Worm (Caenorhabditis elegans): ENCODE data around the gene rpn-6.1.

Gene rpn-6.1

DNA sequence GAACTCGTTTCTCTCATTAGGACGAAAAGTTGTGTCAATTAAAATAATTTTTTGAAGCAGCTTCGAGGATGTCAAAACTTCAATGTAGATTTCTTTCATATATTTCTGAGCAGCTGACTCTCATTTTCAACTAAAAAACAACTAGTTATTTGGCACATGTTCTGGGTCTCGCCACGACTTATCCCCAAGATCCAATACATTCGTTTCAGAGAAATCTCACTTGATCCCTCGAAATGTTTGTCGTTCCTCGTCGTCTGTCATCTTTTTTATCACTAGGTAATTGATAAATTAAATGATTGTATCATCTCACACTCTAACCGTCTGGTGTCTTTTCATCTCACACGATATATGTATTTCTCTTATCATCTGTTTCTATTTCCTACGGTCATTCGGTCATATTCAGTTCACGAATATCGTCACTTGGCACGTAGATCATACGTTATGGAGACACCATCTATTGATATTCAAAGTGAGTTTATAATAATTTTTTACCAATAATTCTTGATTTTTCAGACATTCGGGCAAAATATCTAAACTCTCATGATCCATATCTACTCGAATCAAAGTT is at the start of gene rpn-6.1, which contains the start of gene F57B9.1:
TSS of gene rpn-6.1 (minus strand) at position 65 of the 568 bp plus-strand sequence.
TSS of gene F57B9.1 (plus strand) at position 154 of the 568 bp plus-strand sequence.
- peak; percentile 55 for TF ChIP-seq egl-5 (tag; optimal IDR thresholded peaks at IDR 0.05)
- no peak for TF ChIP-seq aly-2 (tag; optimal IDR thresholded peaks at IDR 0.05)
- TF ChIP-seq pqm-1 (tag; optimal IDR thresholded peaks at IDR 0.05): peak; percentile 13
- peak; percentile 21 for TF ChIP-seq nfya-1 (tag; optimal IDR thresholded peaks at IDR 0.05; ENCODE audit: insufficient read depth)
- peak; percentile 59 for TF ChIP-seq elt-2 (tag; optimal IDR thresholded peaks at IDR 0.05)
- TF ChIP-seq R02D3.7 (tag; optimal IDR thresholded peaks at IDR 0.05): no peak
- no peak for TF ChIP-seq nhr-76 (tag; optimal IDR thresholded peaks at IDR 0.05)
- TF ChIP-seq ceh-16 (tag; optimal IDR thresholded peaks at IDR 0.05): no peak
- no peak for TF ChIP-seq ceh-82 (tag; optimal IDR thresholded peaks at IDR 0.05)

DNA sequence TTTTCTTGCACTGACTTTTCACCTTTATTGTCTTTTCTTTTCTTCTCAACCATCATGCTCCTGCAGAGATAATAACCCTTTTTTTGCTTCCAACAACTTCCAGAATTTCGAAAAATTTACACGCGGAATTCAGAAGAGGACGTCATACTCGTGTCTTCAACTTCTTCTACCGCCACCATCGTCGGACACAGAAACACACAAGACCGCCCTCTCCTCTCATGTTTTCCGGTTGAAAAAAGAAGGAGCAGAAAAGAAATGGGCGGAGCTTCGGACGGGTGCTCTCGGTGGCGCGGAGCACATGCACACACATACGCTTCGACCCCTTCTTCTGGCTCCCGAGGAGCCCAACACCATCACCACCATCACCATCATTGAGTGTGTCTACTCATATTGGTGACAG is 47.0 kb upstream of the rpn-6.1 start, which contains the start of gene lgc-38:
TSS of gene lgc-38 (plus strand) at position 301 of the 400 bp plus-strand sequence.
- TF ChIP-seq jun-1 (tag; optimal IDR thresholded peaks at IDR 0.05) (no peak), lin-15B (tag; optimal IDR thresholded peaks at IDR 0.05) (no peak), eor-1 (tag; optimal IDR thresholded peaks at IDR 0.05) (no peak), ama-1 (optimal IDR thresholded peaks at IDR 0.05) (no peak), nhr-67 (tag; optimal IDR thresholded peaks at IDR 0.05) (no peak)

DNA sequence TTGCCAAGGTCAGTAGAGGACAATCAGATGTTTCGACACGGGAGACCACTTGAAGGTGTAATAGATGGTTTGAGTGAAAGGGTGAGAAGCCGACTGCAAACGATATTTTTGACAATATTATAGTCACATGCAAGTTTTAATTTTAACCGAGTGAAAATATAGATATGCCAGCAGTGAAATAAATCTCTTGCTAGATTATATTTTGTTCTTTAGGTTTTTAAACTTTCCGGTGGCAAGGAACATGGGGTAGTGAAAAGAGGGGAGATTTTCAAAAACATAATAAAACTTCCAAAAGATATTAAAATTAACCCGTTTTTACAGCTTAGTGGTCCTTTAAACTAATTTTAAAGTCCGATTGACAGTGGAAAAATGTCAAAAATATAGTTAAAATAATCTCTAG is 43.5 kb upstream of the rpn-6.1 start, which contains the start of gene C06E8.5:
TSS of gene C06E8.5 (minus strand) at position 101 of the 400 bp plus-strand sequence.
- TF ChIP-seq nhr-25 (tag; optimal IDR thresholded peaks at IDR 0.05): peak; percentile 16
- TF ChIP-seq elt-3 (tag; optimal IDR thresholded peaks at IDR 0.05): no peak
- TF ChIP-seq pqm-1 (tag; optimal IDR thresholded peaks at IDR 0.05): no peak
- TF ChIP-seq egl-5 (tag; optimal IDR thresholded peaks at IDR 0.05): no peak
- TF ChIP-seq lsy-12 (tag; optimal IDR thresholded peaks at IDR 0.05): no peak

DNA sequence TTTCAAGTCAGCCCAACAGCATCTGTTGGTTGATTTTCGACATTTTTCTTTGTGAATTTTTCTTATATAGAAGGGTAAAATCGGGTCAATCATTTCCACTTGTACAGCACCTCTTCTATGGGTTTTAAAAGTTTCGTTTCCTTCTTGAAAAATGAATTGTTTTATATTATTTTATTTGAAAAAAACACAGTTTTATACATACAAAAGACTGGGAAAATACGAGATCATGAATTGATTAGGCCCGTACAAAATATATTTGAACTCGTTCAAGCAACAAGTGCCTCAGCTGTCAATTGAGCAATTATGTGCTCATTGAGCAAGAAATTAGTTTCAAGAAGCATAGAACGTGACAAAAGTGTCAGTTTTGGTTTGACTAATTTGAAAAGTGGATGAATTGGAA is 40.3 kb upstream of the rpn-6.1 start:
- TF ChIP-seq nhr-237 (tag; optimal IDR thresholded peaks at IDR 0.05) (no peak), pqm-1 (tag; optimal IDR thresholded peaks at IDR 0.05) (no peak), unc-62 (GFP tag; optimal IDR thresholded peaks at IDR 0.05) (no peak), ceh-28 (tag; optimal IDR thresholded peaks at IDR 0.05) (no peak), elt-1 (tag; optimal IDR thresholded peaks at IDR 0.05) (no peak), ceh-82 (tag; optimal IDR thresholded peaks at IDR 0.05) (no peak), eor-1 (tag; optimal IDR thresholded peaks at IDR 0.05) (no peak), lin-15B (tag; optimal IDR thresholded peaks at IDR 0.05) (no peak), fkh-2 (tag; optimal IDR thresholded peaks at IDR 0.05) (no peak), zag-1 (tag; optimal IDR thresholded peaks at IDR 0.05) (no peak), egl-27 (tag; optimal IDR thresholded peaks at IDR 0.05) (no peak), hmg-11 (tag; optimal IDR thresholded peaks at IDR 0.05) (no peak), fkh-10 (GFP tag; optimal IDR thresholded peaks at IDR 0.05) (no peak), sea-2 (GFP tag; optimal IDR thresholded peaks at IDR 0.05) (no peak), nhr-12 (tag; optimal IDR thresholded peaks at IDR 0.05) (no peak), jun-1 (tag; optimal IDR thresholded peaks at IDR 0.05) (no peak), nhr-67 (tag; optimal IDR thresholded peaks at IDR 0.05) (no peak), nhr-25 (tag; optimal IDR thresholded peaks at IDR 0.05) (no peak), ama-1 (optimal IDR thresholded peaks at IDR 0.05) (no peak)

DNA sequence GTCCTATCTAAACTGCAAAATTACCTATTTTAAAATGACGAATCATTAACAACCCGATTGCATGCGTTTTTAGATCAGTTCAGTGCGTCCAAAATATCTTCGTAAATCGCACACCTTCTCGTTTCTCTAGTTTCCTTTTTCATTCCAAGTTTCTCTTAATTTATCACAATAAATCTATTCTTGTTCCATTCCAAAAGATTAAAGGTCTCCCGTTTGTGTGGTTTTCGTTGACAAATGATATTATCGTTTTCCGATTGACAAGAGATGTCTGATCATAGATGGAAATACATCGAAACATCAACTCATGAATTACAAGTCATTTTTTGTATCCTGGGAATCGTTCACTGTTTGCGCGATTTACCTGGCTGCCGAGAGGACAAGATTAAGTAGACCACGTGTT is 31.4 kb upstream of the rpn-6.1 start:
- peak; percentile 26 for TF ChIP-seq nhr-23 (tag; optimal IDR thresholded peaks at IDR 0.05)
- TF ChIP-seq ZK546.5 (tag; optimal IDR thresholded peaks at IDR 0.05): no peak

DNA sequence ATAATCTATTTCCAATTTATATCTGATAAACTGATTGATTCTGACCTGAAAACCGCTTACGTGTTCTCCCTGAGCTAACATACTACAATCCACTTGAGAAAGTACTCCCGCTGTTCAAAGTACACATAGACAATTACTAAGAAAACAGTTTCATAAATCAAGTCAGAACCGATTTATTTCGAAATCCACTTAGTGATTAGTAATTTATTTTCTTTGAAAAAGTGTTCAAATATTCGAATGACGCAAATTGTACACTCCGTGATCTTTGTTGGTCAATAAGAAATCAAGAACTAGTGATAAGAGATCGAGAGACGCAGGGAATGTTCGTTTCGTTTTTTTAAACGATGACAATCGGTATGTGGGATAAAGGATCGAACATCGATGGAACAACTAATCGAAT is 30.7 kb upstream of the rpn-6.1 start:
- peak; percentile 22 for TF ChIP-seq pqm-1 (tag; optimal IDR thresholded peaks at IDR 0.05)
- TF ChIP-seq skn-1 (tag; optimal IDR thresholded peaks at IDR 0.05): no peak
- no peak for TF ChIP-seq lin-15B (tag; optimal IDR thresholded peaks at IDR 0.05)
- TF ChIP-seq zag-1 (tag; optimal IDR thresholded peaks at IDR 0.05): no peak
- peak; percentile 37 for TF ChIP-seq pha-4 (tag; optimal IDR thresholded peaks at IDR 0.05)
- peak; percentile 15 for TF ChIP-seq elt-2 (tag; optimal IDR thresholded peaks at IDR 0.05)
